Worm (Caenorhabditis elegans): ENCODE results near the gene eef-1B.1.

The eef-1B.1 gene

ce11 chrIII:8020823-8021332 lies 47.7 kb upstream of the eef-1B.1 start, which contains the start of gene lin-36 (continued):
- TF ChIP-seq F23B12.7 (tag; optimal IDR thresholded peaks at IDR 0.05; ENCODE audit: insufficient read depth): peak; percentile 68
- TF ChIP-seq nhr-80 (tag; optimal IDR thresholded peaks at IDR 0.05): peak; percentile 32
- no peak for TF ChIP-seq athp-1 (tag; optimal IDR thresholded peaks at IDR 0.05)
- no peak for TF ChIP-seq ztf-25 (GFP tag; IDR thresholded peaks at IDR 0.05)
- no peak for TF ChIP-seq T07F8.4 (tag; optimal IDR thresholded peaks at IDR 0.05)
- TF ChIP-seq tbx-9 (tag; optimal IDR thresholded peaks at IDR 0.05; ENCODE audit: borderline replicate concordance): no peak
- peak; percentile 35 for TF ChIP-seq him-1 (tag; optimal IDR thresholded peaks at IDR 0.05)
- 0 out of 2 replicates have a peak, but pooled peaks have one; percentile 39 for TF ChIP-seq attf-3 (GFP tag; conservative IDR thresholded peaks at IDR 0.05)
- TF ChIP-seq lin-54 (GFP tag; optimal IDR thresholded peaks at IDR 0.05): peak; percentile 74
- peak; percentile 73 for TF ChIP-seq ceh-27 (GFP tag; optimal IDR thresholded peaks at IDR 0.05)
- TF ChIP-seq K11D2.4 (GFP tag; IDR thresholded peaks at IDR 0.05): no peak
- TF ChIP-seq sea-2 (GFP tag; IDR thresholded peaks at IDR 0.05): no peak
- 0 out of 2 replicates have a peak, but pooled peaks have one; percentile 21 for TF ChIP-seq B0336.3 (GFP tag; IDR thresholded peaks at IDR 0.05)
- TF ChIP-seq tbp1 (GFP tag; optimal IDR thresholded peaks at IDR 0.05): peak; percentile 47
- no peak for TF ChIP-seq aptf-3 (GFP tag; IDR thresholded peaks at IDR 0.05)
- no peak for TF ChIP-seq F39B2.1 (GFP tag; IDR thresholded peaks at IDR 0.05)
- TF ChIP-seq efl-1 (GFP tag; optimal IDR thresholded peaks at IDR 0.05): peak; percentile 14
- TF ChIP-seq cebp-2 (GFP tag; IDR thresholded peaks at IDR 0.05): no peak
- TF ChIP-seq C17E4.6 (GFP tag; IDR thresholded peaks at IDR 0.05): 0 out of 2 replicates have a peak, but pooled peaks have one; percentile 8
- TF ChIP-seq let-607 (tag; optimal IDR thresholded peaks at IDR 0.05): peak; percentile 59 to 63
- TF ChIP-seq K12H6.12 (tag; optimal IDR thresholded peaks at IDR 0.05): peak; percentile 25
- no peak for TF ChIP-seq Y53G8AR.9 (GFP tag; conservative IDR thresholded peaks at IDR 0.05)
- TF ChIP-seq tlf-1 (GFP tag; optimal IDR thresholded peaks at IDR 0.05): no peak
- TF ChIP-seq F57A8.1 (GFP tag; optimal IDR thresholded peaks at IDR 0.05): no peak
- peak; percentile 71 for TF ChIP-seq ztf-18 (tag; optimal IDR thresholded peaks at IDR 0.05)
- peak; percentile 29 for TF ChIP-seq lsl-1 (GFP tag; optimal IDR thresholded peaks at IDR 0.05)
- TF ChIP-seq pbrm-1 (GFP tag; IDR thresholded peaks at IDR 0.05): peak; percentile 57; the same call in 1 of the 2 replicates
- TF ChIP-seq nhr-90 (tag; optimal IDR thresholded peaks at IDR 0.05): no peak
- TF ChIP-seq ZK185.1 (tag; optimal IDR thresholded peaks at IDR 0.05; ENCODE audit: poor library complexity, severe bottlenecking): peak; percentile 24
- peak; percentile 23 for TF ChIP-seq snpc-4 (GFP tag; optimal IDR thresholded peaks at IDR 0.05)
- TF ChIP-seq snpc-4 (tag; optimal IDR thresholded peaks at IDR 0.05): peak in 2 of 4 experiments; percentile 23 to 63
- TF ChIP-seq ceh-40 (GFP tag; IDR thresholded peaks at IDR 0.05): no peak
- TF ChIP-seq lag-1 (GFP tag; IDR thresholded peaks at IDR 0.05): no peak
- no peak for TF ChIP-seq lin-35 (GFP tag; optimal IDR thresholded peaks at IDR 0.05)
- TF ChIP-seq ama-1 (optimal IDR thresholded peaks at IDR 0.05): no peak
- no peak for TF ChIP-seq ama-1 (GFP tag; optimal IDR thresholded peaks at IDR 0.05)
- TF ChIP-seq mcd-1 (GFP tag; IDR thresholded peaks at IDR 0.05): peak; percentile 68
- peak; percentile 78 for TF ChIP-seq attf-5 (GFP tag; optimal IDR thresholded peaks at IDR 0.05)
- 0 out of 2 replicates have a peak, but pooled peaks have one; percentile 9 for TF ChIP-seq madf-3 (GFP tag; IDR thresholded peaks at IDR 0.05)

ce11 chrIII:8017053-8017452 lies 43.9 kb upstream of the eef-1B.1 start:
- TF ChIP-seq gei-17 (GFP tag; optimal IDR thresholded peaks at IDR 0.05): no peak
- TF ChIP-seq sdz-38 (tag; optimal IDR thresholded peaks at IDR 0.05): no peak
- TF ChIP-seq snpc-1.3 (tag; optimal IDR thresholded peaks at IDR 0.05; ENCODE audit: insufficient read depth): no peak
- no peak for TF ChIP-seq lin-26 (GFP tag; IDR thresholded peaks at IDR 0.05)
- no peak for TF ChIP-seq nhr-80 (tag; optimal IDR thresholded peaks at IDR 0.05)
- no peak for TF ChIP-seq repo-1 (tag; optimal IDR thresholded peaks at IDR 0.05)
- no peak for TF ChIP-seq hlh-12 (tag; optimal IDR thresholded peaks at IDR 0.05)
- TF ChIP-seq snpc-3.4 (tag; optimal IDR thresholded peaks at IDR 0.05): no peak
- no peak for TF ChIP-seq xnd-1 (tag; optimal IDR thresholded peaks at IDR 0.05)
- TF ChIP-seq hsf-1 (GFP tag; IDR thresholded peaks at IDR 0.05): no peak
- TF ChIP-seq tbp1 (GFP tag; optimal IDR thresholded peaks at IDR 0.05): no peak
